Fruit fly (Drosophila melanogaster) whole organism, embryonic: Measurements from ENCODE around the gene PAN3.

Experiments used
- Blimp-1 ChIP-seq: fragments of 200-800 bp; sonication (Bioruptor generic); optimal IDR thresholded peaks from 3 replicates; lab custom pipeline; 2018; ENCODE audit warnings: missing biosample characterization, missing genetic modification characterization, mild to moderate bottlenecking, moderate library complexity, missing genetic modification reagents
- BtbVII ChIP-seq: fragments of 200-800 bp; sonication (Bioruptor generic); optimal IDR thresholded peaks from 3 replicates; lab custom pipeline; 2017; ENCODE audit warnings: missing biosample characterization, mild to moderate bottlenecking, missing genetic modification characterization
- Bteb2 ChIP-seq: fragments of 200-800 bp; sonication (Bioruptor generic); optimal IDR thresholded peaks from 2 replicates; lab custom pipeline; 2016; ENCODE audit warnings: missing biosample characterization, missing genetic modification characterization
- CG10321 ChIP-seq: fragments of 200-800 bp; sonication (Bioruptor generic); IDR thresholded peaks from 2 replicates; pipeline ENCODE4 v1.3.6; 2022; ENCODE audit warnings: missing biosample characterization, missing genetic modification characterization
- CG10654 ChIP-seq: fragments of 200-800 bp; sonication (Bioruptor generic); optimal IDR thresholded peaks from 2 replicates; lab custom pipeline; 2016; ENCODE audit warnings: missing biosample characterization, missing genetic modification characterization
- CG11695 ChIP-seq: fragments of 200-800 bp; sonication (Bioruptor generic); IDR thresholded peaks from 3 replicates; pipeline ENCODE4 v1.3.6; 2022; ENCODE audit warnings: missing biosample characterization, missing genetic modification characterization
- CG11723 ChIP-seq: fragments of 200-800 bp; sonication (Bioruptor generic); optimal IDR thresholded peaks from 2 replicates; lab custom pipeline; 2017; ENCODE audit warnings: missing biosample characterization, mild to moderate bottlenecking, missing genetic modification characterization
- CG13287 ChIP-seq: fragments of 200-800 bp; sonication (Bioruptor generic); IDR thresholded peaks from 2 replicates; pipeline ENCODE4 v1.3.6; 2022; ENCODE audit warnings: missing biosample characterization, missing genetic modification characterization; ENCODE audit not compliant: partially characterized antibody
- CG14965 ChIP-seq: fragments of 200-800 bp; sonication (Bioruptor generic); optimal IDR thresholded peaks from 2 replicates; lab custom pipeline; 2016; ENCODE audit warnings: missing biosample characterization, missing genetic modification characterization, borderline replicate concordance
- CG15479 ChIP-seq: fragments of 200-800 bp; sonication (Bioruptor generic); optimal IDR thresholded peaks from 3 replicates; lab custom pipeline; 2019; ENCODE audit warnings: missing biosample characterization, mild to moderate bottlenecking, missing genetic modification characterization, moderate library complexity
- CG16815 ChIP-seq: fragments of 200-800 bp; sonication (Bioruptor generic); optimal IDR thresholded peaks from 3 replicates; lab custom pipeline; 2017; ENCODE audit warnings: missing biosample characterization, mild to moderate bottlenecking, missing genetic modification characterization
- CG2120 ChIP-seq: fragments of 200-800 bp; sonication (Bioruptor generic); optimal IDR thresholded peaks from 3 replicates; lab custom pipeline; 2016; ENCODE audit warnings: missing biosample characterization, missing genetic modification characterization
- CG2199 ChIP-seq: fragments of 200-800 bp; sonication (Bioruptor generic); IDR thresholded peaks from 3 replicates; pipeline ENCODE4 v1.3.6; 2022; ENCODE audit warnings: missing biosample characterization, missing genetic modification characterization
- CG2202 ChIP-seq: fragments of 200-800 bp; sonication (Bioruptor generic); optimal IDR thresholded peaks from 2 replicates; lab custom pipeline; 2018; ENCODE audit warnings: missing biosample characterization, mild to moderate bottlenecking, missing genetic modification characterization
- CG31224 ChIP-seq: fragments of 200-800 bp; sonication (Bioruptor generic); IDR thresholded peaks from 2 replicates; pipeline ENCODE4 v1.3.6; 2022; ENCODE audit warnings: missing biosample characterization, missing genetic modification characterization
- CG32532 ChIP-seq: fragments of 200-800 bp; sonication (Bioruptor generic); IDR thresholded peaks from 2 replicates; pipeline ENCODE4 v1.3.6; 2022; ENCODE audit warnings: missing biosample characterization, missing genetic modification characterization
- CG32767 ChIP-seq: fragments of 200-800 bp; sonication (Bioruptor generic); IDR thresholded peaks from 2 replicates; pipeline ENCODE4 v1.3.6; 2022; ENCODE audit warnings: missing biosample characterization, missing genetic modification characterization
- CG3726 ChIP-seq: fragments of 200-800 bp; sonication (Bioruptor generic); IDR thresholded peaks from 3 replicates; pipeline ENCODE4, ENCODE4 v1.3.6; 2022; ENCODE audit warnings: missing biosample characterization, missing genetic modification characterization
- CG3995 ChIP-seq: fragments of 200-800 bp; sonication (Bioruptor generic); optimal IDR thresholded peaks from 3 replicates; lab custom pipeline; 2016; ENCODE audit warnings: missing biosample characterization, missing genetic modification characterization
- CG4820 ChIP-seq: fragments of 200-800 bp; sonication (Bioruptor generic); optimal IDR thresholded peaks from 3 replicates; lab custom pipeline; 2016; ENCODE audit warnings: missing biosample characterization, missing genetic modification characterization
- CG5953 ChIP-seq: fragments of 200-800 bp; sonication (Bioruptor generic); IDR thresholded peaks from 2 replicates; pipeline ENCODE4 v1.3.6; 2022; ENCODE audit warnings: missing biosample characterization, missing genetic modification characterization
- CG6272 ChIP-seq: fragments of 200-800 bp; sonication (Bioruptor generic); IDR thresholded peaks from 2 replicates; pipeline ENCODE4 v1.3.6; 2022; ENCODE audit warnings: missing biosample characterization, missing genetic modification characterization
- CG6654 ChIP-seq: fragments of 200-800 bp; sonication (Bioruptor generic); optimal IDR thresholded peaks from 2 replicates; lab custom pipeline; 2017; ENCODE audit warnings: missing biosample characterization, mild to moderate bottlenecking, missing genetic modification characterization
- CG8944 ChIP-seq: fragments of 200-800 bp; sonication (Bioruptor generic); optimal IDR thresholded peaks from 3 replicates; lab custom pipeline; 2016; ENCODE audit warnings: missing biosample characterization, missing genetic modification characterization
- CG9215 ChIP-seq: fragments of 200-800 bp; sonication (Bioruptor generic); IDR thresholded peaks from 2 replicates; pipeline ENCODE4 v1.3.6; 2022; ENCODE audit warnings: missing biosample characterization, missing genetic modification characterization
- Dbx ChIP-seq: fragments of 200-800 bp; sonication (Bioruptor generic); IDR thresholded peaks from 3 replicates; pipeline ENCODE4 v1.3.6; 2022; ENCODE audit warnings: missing biosample characterization, missing genetic modification characterization
- E2f1 ChIP-seq: fragments of 200-800 bp; sonication (Bioruptor generic); IDR thresholded peaks from 2 replicates; pipeline ENCODE4 v1.3.6; 2022; ENCODE audit warnings: missing biosample characterization, missing genetic modification characterization
- Elba2 ChIP-seq: fragments of 200-800 bp; sonication (Bioruptor generic); optimal IDR thresholded peaks from 3 replicates; lab custom pipeline; 2016; ENCODE audit warnings: missing biosample characterization, missing genetic modification characterization
- HLH4C ChIP-seq: fragments of 200-800 bp; sonication (Bioruptor generic); IDR thresholded peaks from 3 replicates; pipeline ENCODE4 v1.3.6; 2022; ENCODE audit warnings: missing biosample characterization, missing genetic modification characterization; ENCODE audit not compliant: partially characterized antibody
- Hmx ChIP-seq: fragments of 200-800 bp; sonication (Bioruptor generic); optimal IDR thresholded peaks from 2 replicates; lab custom pipeline; 2016; ENCODE audit warnings: missing biosample characterization, missing genetic modification characterization
- Hr3 ChIP-seq: fragments of 200-800 bp; sonication (Bioruptor generic); optimal IDR thresholded peaks from 3 replicates; lab custom pipeline; 2016; ENCODE audit warnings: missing biosample characterization, missing genetic modification characterization
- Lhr ChIP-seq: fragments of 200-800 bp; sonication (Bioruptor generic); optimal IDR thresholded peaks from 3 replicates; lab custom pipeline; 2017; ENCODE audit warnings: mild to moderate bottlenecking, missing biosample characterization, missing genetic modification reagents, missing genetic modification characterization
- MTF-1 ChIP-seq: fragments of 200-800 bp; sonication (Bioruptor generic); optimal IDR thresholded peaks from 2 replicates; lab custom pipeline; 2018; ENCODE audit warnings: missing biosample characterization, mild to moderate bottlenecking, missing genetic modification characterization, borderline replicate concordance
- Mrtf ChIP-seq: fragments of 200-800 bp; sonication (Bioruptor generic); IDR thresholded peaks from 3 replicates; pipeline ENCODE4 v1.3.6; 2022; ENCODE audit warnings: missing biosample characterization, missing genetic modification characterization
- Scr ChIP-seq: fragments of 200-800 bp; sonication (Bioruptor generic); IDR thresholded peaks from 2 replicates; pipeline ENCODE4 v1.3.6; 2022; ENCODE audit warnings: missing biosample characterization, missing genetic modification characterization; ENCODE audit not compliant: partially characterized antibody
- Six4 ChIP-seq: fragments of 200-800 bp; sonication (Bioruptor generic); optimal IDR thresholded peaks from 2 replicates; lab custom pipeline; 2016; ENCODE audit warnings: missing biosample characterization, missing genetic modification characterization
- Trl ChIP-seq, 3 experiments: fragments of >200 bp in 2 of 3; fragments of 200-800 bp in 1 of 3; sonication (Bioruptor generic) in 1 of 3; optimal IDR thresholded peaks; 2 replicates in 1 of 3; 3 replicates in 2 of 3; lab custom pipeline; 2016 to 2017; ENCODE audit warnings: missing biosample characterization in 1 of 3, missing genetic modification characterization in 1 of 3
- bigmax ChIP-seq: fragments of 200-800 bp; sonication (Bioruptor generic); optimal IDR thresholded peaks from 2 replicates; lab custom pipeline; 2018; ENCODE audit warnings: missing biosample characterization, mild to moderate bottlenecking, missing genetic modification characterization
- dysf ChIP-seq: fragments of 200-800 bp; sonication (Bioruptor generic); IDR thresholded peaks from 3 replicates; pipeline ENCODE4 v1.3.6; 2022; ENCODE audit warnings: missing biosample characterization, missing genetic modification characterization
- gfzf ChIP-seq: fragments of 200-800 bp; sonication (Bioruptor generic); optimal IDR thresholded peaks from 2 replicates; lab custom pipeline; 2016; ENCODE audit warnings: missing biosample characterization, mild to moderate bottlenecking, missing genetic modification characterization, moderate library complexity
- gsb-n ChIP-seq: fragments of 200-800 bp; sonication (Bioruptor generic); optimal IDR thresholded peaks from 3 replicates; lab custom pipeline; 2018; ENCODE audit warnings: missing biosample characterization, mild to moderate bottlenecking, missing genetic modification characterization
- h ChIP-seq: fragments of >200 bp; optimal IDR thresholded peaks from 2 replicates; lab custom pipeline; 2017
- hbn ChIP-seq: fragments of 200-800 bp; sonication (Bioruptor generic); IDR thresholded peaks from 2 replicates; pipeline ENCODE4 v1.3.6; 2022; ENCODE audit warnings: missing biosample characterization, missing genetic modification characterization; ENCODE audit not compliant: partially characterized antibody
- knrl ChIP-seq: fragments of 200-800 bp; sonication (Bioruptor generic); IDR thresholded peaks from 3 replicates; pipeline ENCODE4 v1.3.6; 2022; ENCODE audit warnings: missing biosample characterization, missing genetic modification characterization; ENCODE audit not compliant: partially characterized antibody
- mld ChIP-seq: fragments of 200-800 bp; sonication (Bioruptor generic); IDR thresholded peaks from 3 replicates; pipeline ENCODE4 v1.3.6; 2022; ENCODE audit warnings: missing biosample characterization, missing genetic modification characterization; ENCODE audit not compliant: partially characterized antibody
- otp ChIP-seq: fragments of 200-800 bp; sonication (Bioruptor generic); IDR thresholded peaks from 3 replicates; pipeline ENCODE4, ENCODE4 v1.3.6; 2022; ENCODE audit warnings: missing biosample characterization, missing genetic modification characterization
- rib ChIP-seq: fragments of 200-800 bp; sonication (Bioruptor generic); IDR thresholded peaks from 2 replicates; pipeline ENCODE4 v1.3.6; 2022; ENCODE audit warnings: missing biosample characterization, missing genetic modification characterization
- sens ChIP-seq: fragments of 200-800 bp; sonication (Bioruptor generic); peaks from one replicate; lab custom pipeline; 2016; ENCODE audit warnings: missing biosample characterization, missing genetic modification characterization
- slbo ChIP-seq: fragments of 200-800 bp; sonication (Bioruptor generic); IDR thresholded peaks from 2 replicates; pipeline ENCODE4 v1.3.6; 2022; ENCODE audit warnings: missing biosample characterization, missing genetic modification characterization
- sr ChIP-seq: fragments of 200-800 bp; sonication (Bioruptor generic); IDR thresholded peaks from 3 replicates; pipeline ENCODE4 v1.3.6; 2022; ENCODE audit warnings: missing biosample characterization, missing genetic modification characterization
- tgo ChIP-seq: fragments of 200-800 bp; sonication (Bioruptor generic); IDR thresholded peaks from 3 replicates; pipeline ENCODE4 v1.3.6; 2022; ENCODE audit warnings: missing biosample characterization, missing genetic modification characterization
- yki ChIP-seq: fragments of >200 bp; optimal IDR thresholded peaks from 3 replicates; lab custom pipeline; 2018

Gene PAN3

dm6 chr3L:3134064-3134545 is 63.2 kb downstream of the PAN3 start (continued):
- peak; percentile 28 for TF ChIP-seq MTF-1 (GFP tag; lab: Kevin White, UChicago)
- TF ChIP-seq CG2202 (tag; lab: Kevin White, UChicago), result no peak
- no peak for TF ChIP-seq Lhr (GFP tag; lab: Kevin White, UChicago)
- TF ChIP-seq CG14965 (GFP tag; lab: Kevin White, UChicago), result no peak
- no peak for TF ChIP-seq knrl
- TF ChIP-seq CG31224, result no peak
- peak; percentile 15; the same call in 1 of the 3 replicates for TF ChIP-seq otp (GFP tag; lab: Robert Waterston, UW)
- no peak for TF ChIP-seq mld (GFP tag; lab: Robert Waterston, UW)
- TF ChIP-seq CG6654 (GFP tag; lab: Kevin White, UChicago), result no peak
- no peak for TF ChIP-seq Hmx
- peak; percentile 26 for TF ChIP-seq CG2120 (GFP tag; lab: Kevin White, UChicago)
- TF ChIP-seq CG4820 (GFP tag; lab: Kevin White, UChicago), result no peak
- no peak for TF ChIP-seq Mrtf (GFP tag; lab: Robert Waterston, UW)
- TF ChIP-seq E2f1 (GFP tag; lab: Robert Waterston, UW), result no peak
- no peak for TF ChIP-seq gfzf
- no peak for TF ChIP-seq hbn
- no peak for TF ChIP-seq CG11723 (GFP tag; lab: Kevin White, UChicago)
- TF ChIP-seq BtbVII, result peak; percentile 55
- TF ChIP-seq CG32532 (GFP tag; lab: Robert Waterston, UW), result peak; percentile 43
- no peak for TF ChIP-seq CG10321
- TF ChIP-seq Trl (optimal IDR thresholded peaks at IDR 0.05; lab: Kevin White, UChicago), result peak; percentile 49 to 69
- TF ChIP-seq Trl (GFP tag; optimal IDR thresholded peaks at IDR 0.05; lab: Kevin White, UChicago), result no peak
- TF ChIP-seq CG6272 (GFP tag; lab: Robert Waterston, UW), result no peak
- TF ChIP-seq h (lab: Kevin White, UChicago), result no peak
- TF ChIP-seq dysf (GFP tag; lab: Robert Waterston, UW), result no peak
- TF ChIP-seq CG16815 (GFP tag; lab: Kevin White, UChicago), result no peak
- TF ChIP-seq slbo (GFP tag; lab: Robert Waterston, UW), result 0 out of 2 replicates have a peak, but pooled peaks have one; percentile 4
- TF ChIP-seq yki (lab: Kevin White, UChicago), result no peak
- TF ChIP-seq Elba2 (GFP tag; lab: Kevin White, UChicago), result no peak
- no peak for TF ChIP-seq CG32767 (GFP tag; lab: Robert Waterston, UW)
- no peak for TF ChIP-seq bigmax (GFP tag; lab: Kevin White, UChicago)
- TF ChIP-seq sr (GFP tag; lab: Robert Waterston, UW), result no peak
- TF ChIP-seq Scr (GFP tag; lab: Robert Waterston, UW), result no peak
- TF ChIP-seq CG9215, result no peak
- TF ChIP-seq CG11695 (GFP tag; lab: Robert Waterston, UW), result no peak
- no peak for TF ChIP-seq Hr3 (GFP tag; lab: Kevin White, UChicago)
- no peak for TF ChIP-seq CG3995
- no peak for TF ChIP-seq CG3726 (GFP tag; lab: Robert Waterston, UW)
- TF ChIP-seq rib (GFP tag; lab: Robert Waterston, UW), result no peak
- TF ChIP-seq gsb-n (tag; lab: Kevin White, UChicago), result no peak
- peak; percentile 7; the same call in 1 of the 2 replicates for TF ChIP-seq CG13287 (GFP tag; lab: Robert Waterston, UW)
- TF ChIP-seq Blimp-1, result peak; percentile 3
- TF ChIP-seq Six4 (GFP tag; lab: Kevin White, UChicago), result no peak
- no peak for TF ChIP-seq CG2199 (GFP tag; lab: Robert Waterston, UW)
- TF ChIP-seq CG15479 (GFP tag; lab: Kevin White, UChicago), result no peak
- TF ChIP-seq CG5953 (GFP tag; lab: Robert Waterston, UW), result no peak
- TF ChIP-seq Dbx (GFP tag; lab: Robert Waterston, UW), result peak; percentile 50; the same call in 1 of the 3 replicates
- TF ChIP-seq CG10654 (GFP tag; lab: Kevin White, UChicago), result no peak
- no peak for TF ChIP-seq Bteb2 (GFP tag; lab: Kevin White, UChicago)
- no peak for TF ChIP-seq HLH4C (GFP tag; lab: Robert Waterston, UW)
- TF ChIP-seq sens, result no peak
- TF ChIP-seq CG8944 (GFP tag; lab: Kevin White, UChicago), result no peak
- TF ChIP-seq tgo (GFP tag; lab: Robert Waterston, UW), result no peak
